Worm (Caenorhabditis elegans) whole organism, midembryonic: ENCODE results near the gene C54D10.9.

Experiments used
- klf-2 ChIP-seq: fragments of 200-800 bp; sonication (Bioruptor generic); conservative IDR thresholded peaks from 2 replicates; pipeline ENCODE4 v1.3.6; 2022; ENCODE audit warnings: missing genetic modification reagents, missing genetic modification characterization, missing compliant biosample characterization
- ref-1 ChIP-seq: fragments of 200-800 bp; sonication (Bioruptor generic); conservative IDR thresholded peaks from 2 replicates; pipeline ENCODE4 v1.3.6; 2022; ENCODE audit warnings: missing genetic modification reagents, missing genetic modification characterization, missing compliant biosample characterization
- ztf-23 ChIP-seq: fragments of 200-800 bp; sonication (Bioruptor generic); IDR thresholded peaks from 2 replicates; pipeline ENCODE4 v1.3.6; 2022; ENCODE audit warnings: missing genetic modification reagents, missing genetic modification characterization, missing compliant biosample characterization

DNA sequence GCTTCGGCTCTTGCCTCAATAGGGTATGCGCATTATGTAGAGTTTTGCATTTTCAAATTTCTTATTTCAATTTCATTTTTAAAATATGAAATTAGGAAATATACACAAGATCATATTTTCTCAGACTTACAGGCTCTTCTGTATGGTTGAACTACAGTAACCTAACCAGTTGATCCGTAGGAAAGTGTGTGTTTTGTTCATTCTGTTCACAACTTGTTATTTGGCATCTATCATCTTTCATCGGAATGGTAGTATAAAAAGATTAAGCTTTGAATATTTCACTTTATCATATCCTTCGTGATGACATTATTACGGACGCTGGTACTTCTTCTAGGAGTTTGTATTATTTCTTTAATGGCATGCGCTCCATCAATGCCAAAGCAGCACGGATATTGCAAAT is 41.0 kb upstream of the C54D10.9 start, which contains the start of gene K01D12.10:
- TF ChIP-seq ztf-23 (GFP tag; lab: Robert Waterston, UW) (no peak), ref-1 (no peak), klf-2 (no peak)
